Fruit fly (Drosophila melanogaster): ENCODE data around the gene sNPF.
A peak's percentile ranks its signal among the peaks of the same experiment; 100 is the strongest.

The sNPF gene

DNA sequence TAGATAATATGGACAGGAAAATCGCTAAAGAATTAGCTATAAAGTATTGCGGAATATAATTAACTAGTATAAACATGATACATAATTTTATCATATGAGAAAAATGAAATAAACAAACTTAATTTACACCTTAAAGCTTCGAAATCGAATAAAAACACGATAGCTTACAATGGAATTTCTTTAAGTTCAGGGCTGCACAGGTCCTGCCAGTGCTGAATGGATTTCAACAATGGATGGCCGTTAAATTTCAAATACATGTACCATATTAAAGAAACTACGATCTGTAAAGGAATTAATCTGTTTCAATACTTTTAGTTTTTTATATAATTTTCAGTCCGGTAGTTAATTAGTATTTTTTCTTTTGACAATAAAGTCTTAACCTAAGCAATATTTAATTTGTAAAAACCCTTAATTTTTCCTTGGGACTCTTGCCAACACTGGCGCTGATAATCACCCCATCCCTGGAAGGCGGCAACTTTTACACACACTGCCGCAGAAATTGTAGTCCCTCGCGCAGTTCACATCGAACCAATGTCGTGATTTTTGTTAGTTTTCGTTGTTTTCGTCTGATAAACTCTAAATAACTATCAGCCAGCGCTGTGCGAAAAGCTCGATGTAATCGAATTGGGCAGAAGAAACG is 33.4 kb downstream of the sNPF start, which contains the start of the genes barr and lok (continued):
- TF ChIP-seq pum (GFP tag; optimal IDR thresholded peaks at IDR 0.05) (peak; percentile 67), CG9932 (GFP tag; IDR thresholded peaks at IDR 0.05) (peak; percentile 64), CG9437 (GFP tag; optimal IDR thresholded peaks at IDR 0.05) (peak; percentile 61), CG14014 (GFP tag; IDR thresholded peaks at IDR 0.05) (0 out of 2 replicates have a peak, but pooled peaks have one; percentile 7), otp (GFP tag; IDR thresholded peaks at IDR 0.05) (no peak), CG15601 (tag; optimal IDR thresholded peaks at IDR 0.05) (peak; percentile 30), nerfin-2 (GFP tag; IDR thresholded peaks at IDR 0.05; ENCODE audit: partially characterized antibody) (no peak), CG15514 (GFP tag; optimal IDR thresholded peaks at IDR 0.05) (peak; percentile 16), CG14050 (GFP tag; IDR thresholded peaks at IDR 0.05) (no peak), corto (GFP tag; optimal IDR thresholded peaks at IDR 0.05) (no peak), CG16779 (GFP tag; IDR thresholded peaks at IDR 0.05) (no peak), Nf-YA (GFP tag; IDR thresholded peaks at IDR 0.05) (no peak), CG6683 (GFP tag; optimal IDR thresholded peaks at IDR 0.05) (no peak), CG8388 (GFP tag; optimal IDR thresholded peaks at IDR 0.05) (peak; percentile 62), CG30020 (tag; optimal IDR thresholded peaks at IDR 0.05) (peak; percentile 66), CG6272 (GFP tag; IDR thresholded peaks at IDR 0.05) (no peak), vnd (GFP tag; IDR thresholded peaks at IDR 0.05; ENCODE audit: partially characterized antibody) (no peak), CG8765 (GFP tag; IDR thresholded peaks at IDR 0.05) (no peak), zen2 (GFP tag; IDR thresholded peaks at IDR 0.05; ENCODE audit: partially characterized antibody) (no peak), Dad (GFP tag; optimal IDR thresholded peaks at IDR 0.05) (no peak), fd3F (GFP tag; optimal IDR thresholded peaks at IDR 0.05) (no peak), CG18764 (GFP tag; optimal IDR thresholded peaks at IDR 0.05) (no peak), NFAT (GFP tag; IDR thresholded peaks at IDR 0.05) (peak; percentile 33; the same call in 1 of the 2 replicates), Spps (tag; optimal IDR thresholded peaks at IDR 0.05) (no peak), CG13775 (GFP tag; optimal IDR thresholded peaks at IDR 0.05) (peak; percentile 71), lola (GFP tag; optimal IDR thresholded peaks at IDR 0.05) (peak in 1 of 3 experiments; percentile 59), bcd (GFP tag; optimal IDR thresholded peaks at IDR 0.05) (peak; percentile 64), vvl (GFP tag; IDR thresholded peaks at IDR 0.05) (0 out of 2 replicates have a peak, but pooled peaks have one; percentile 23), MESR4 (GFP tag; optimal IDR thresholded peaks at IDR 0.05) (peak; percentile 68), CG16815 (GFP tag; optimal IDR thresholded peaks at IDR 0.05) (peak; percentile 61), MBD-R2 (GFP tag; IDR thresholded peaks at IDR 0.05) (peak; percentile 34), Hr3 (GFP tag; optimal IDR thresholded peaks at IDR 0.05) (peak; percentile 66), sqz (GFP tag; optimal IDR thresholded peaks at IDR 0.05) (no peak), abd-A (tag; optimal IDR thresholded peaks at IDR 0.05) (no peak), onecut (GFP tag; IDR thresholded peaks at IDR 0.05) (no peak), amos (GFP tag; IDR thresholded peaks at IDR 0.05; ENCODE audit: partially characterized antibody) (peak; percentile 19; the same call in 1 of the 2 replicates), CG12744 (GFP tag; optimal IDR thresholded peaks at IDR 0.05) (peak; percentile 1), esg (GFP tag; conservative IDR thresholded peaks at IDR 0.05) (0 out of 2 replicates have a peak, but pooled peaks have one; percentile 17), Side (GFP tag; optimal IDR thresholded peaks at IDR 0.05) (peak; percentile 2), CG31224 (GFP tag; IDR thresholded peaks at IDR 0.05) (no peak), zen (tag; optimal IDR thresholded peaks at IDR 0.05) (peak; percentile 25), her (GFP tag; optimal IDR thresholded peaks at IDR 0.05) (no peak), CTCF (GFP tag; optimal IDR thresholded peaks at IDR 0.05) (no peak), gt (GFP tag; IDR thresholded peaks at IDR 0.05) (no peak), Med (GFP tag) (peak; percentile 82), dimm (GFP tag; IDR thresholded peaks at IDR 0.05) (no peak), Rfx (GFP tag; IDR thresholded peaks at IDR 0.05) (peak; percentile 51; the same call in 1 of the 2 replicates), PHDP (tag; optimal IDR thresholded peaks at IDR 0.05) (peak; percentile 5), kah (GFP tag; optimal IDR thresholded peaks at IDR 0.05) (peak; percentile 5), HLHmδ (GFP tag; optimal IDR thresholded peaks at IDR 0.05) (no peak)

Data from whole organism, embryonic.